In genomic region chrIII:11185483-11186115, ce11 we compare ENCODE assay signal across 6 worm cellular contexts.
TF ChIP-seq lines count a peak whose summit lies in the region.

No protein-coding gene starts in this region.

TF ChIP-seq in whole organism, L1 larva, 84 proteins besides CTCF, POLR2A, EP300 and RAD21 (continues in another document):
- TF ChIP-seq unc-86 (tag; optimal IDR thresholded peaks at IDR 0.05; lab: Kevin White, UChicago) (peak; percentile 48), mep-1 (tag; optimal IDR thresholded peaks at IDR 0.05; lab: Kevin White, UChicago) (peak; percentile 10), ceh-82 (tag; optimal IDR thresholded peaks at IDR 0.05; lab: Kevin White, UChicago) (peak in 1 of 3 experiments; percentile 44), rnt-1 (tag; optimal IDR thresholded peaks at IDR 0.05; lab: Kevin White, UChicago) (peak; percentile 4), efl-1 (optimal IDR thresholded peaks at IDR 0.05; lab: Kevin White, UChicago) (peak in 1 of 2 experiments; percentile 0), efl-1 (GFP tag; optimal IDR thresholded peaks at IDR 0.05 in 1 of 2; lab: Kevin White, UChicago) (no peak), ama-1 (optimal IDR thresholded peaks at IDR 0.05; lab: Kevin White, UChicago) (no peak), dsc-1 (tag; optimal IDR thresholded peaks at IDR 0.05; lab: Kevin White, UChicago) (peak; percentile 19), nhr-47 (tag; optimal IDR thresholded peaks at IDR 0.05; lab: Kevin White, UChicago) (peak; percentile 48), fkh-10 (GFP tag; optimal IDR thresholded peaks at IDR 0.05; lab: Kevin White, UChicago) (peak; percentile 88), lin-14 (GFP tag; optimal IDR thresholded peaks at IDR 0.05; lab: Kevin White, UChicago) (peak; percentile 94), blmp-1 (tag; optimal IDR thresholded peaks at IDR 0.05; lab: Kevin White, UChicago) (no peak), nhr-19 (GFP tag; conservative IDR thresholded peaks at IDR 0.05; lab: Robert Waterston, UW) (no peak), unc-98 (GFP tag; IDR thresholded peaks at IDR 0.05; lab: Robert Waterston, UW) (no peak), egl-13 (tag; optimal IDR thresholded peaks at IDR 0.05; lab: Kevin White, UChicago) (peak; percentile 24)

TF ChIP-seq in whole organism, L2 larva, 48 proteins besides CTCF, POLR2A, EP300 and RAD21 (continues in another document):
- no peak for TF ChIP-seq mab-5 (tag; optimal IDR thresholded peaks at IDR 0.05; lab: Kevin White, UChicago)
- no peak for TF ChIP-seq elt-1 (tag; optimal IDR thresholded peaks at IDR 0.05; lab: Kevin White, UChicago)
- peak; percentile 64 for TF ChIP-seq fos-1 (tag; optimal IDR thresholded peaks at IDR 0.05; lab: Kevin White, UChicago)
- no peak for TF ChIP-seq mbf-1 (tag; optimal IDR thresholded peaks at IDR 0.05; lab: Kevin White, UChicago)
- TF ChIP-seq sem-4 (tag; optimal IDR thresholded peaks at IDR 0.05; lab: Kevin White, UChicago) = peak; percentile 32
- peak in 1 of 2 experiments; percentile 50 for TF ChIP-seq lsy-2 (tag; optimal IDR thresholded peaks at IDR 0.05; lab: Kevin White, UChicago)
- no peak for TF ChIP-seq ztf-4 (tag; optimal IDR thresholded peaks at IDR 0.05; lab: Kevin White, UChicago)
- peak; percentile 50 for TF ChIP-seq lin-11 (tag; optimal IDR thresholded peaks at IDR 0.05; lab: Kevin White, UChicago)
- TF ChIP-seq aly-2 (tag; optimal IDR thresholded peaks at IDR 0.05; lab: Kevin White, UChicago) = no peak
- TF ChIP-seq nhr-23 (tag; optimal IDR thresholded peaks at IDR 0.05; lab: Kevin White, UChicago) = no peak
- TF ChIP-seq skn-1 (tag; optimal IDR thresholded peaks at IDR 0.05; lab: Kevin White, UChicago) = no peak
- peak; percentile 58 for TF ChIP-seq sma-9 (GFP tag; optimal IDR thresholded peaks at IDR 0.05; lab: Kevin White, UChicago)
- TF ChIP-seq sma-9 (tag; optimal IDR thresholded peaks at IDR 0.05; lab: Kevin White, UChicago) = no peak
- peak; percentile 32 for TF ChIP-seq lin-13 (GFP tag; optimal IDR thresholded peaks at IDR 0.05; lab: Kevin White, UChicago)
- TF ChIP-seq gmeb-1 (tag; optimal IDR thresholded peaks at IDR 0.05; lab: Kevin White, UChicago) = no peak
- no peak for TF ChIP-seq blmp-1 (tag; optimal IDR thresholded peaks at IDR 0.05; lab: Kevin White, UChicago; ENCODE audit: insufficient read depth)

TF ChIP-seq in whole organism, L3 larva, 47 proteins besides CTCF, POLR2A, EP300 and RAD21 (continues in another document):
- no peak for TF ChIP-seq nhr-23 (tag; optimal IDR thresholded peaks at IDR 0.05; lab: Kevin White, UChicago)
- peak; percentile 39 for TF ChIP-seq skn-1 (tag; optimal IDR thresholded peaks at IDR 0.05; lab: Kevin White, UChicago)
- TF ChIP-seq ceh-16 (tag; optimal IDR thresholded peaks at IDR 0.05; lab: Kevin White, UChicago) = no peak
- TF ChIP-seq jun-1 (tag; optimal IDR thresholded peaks at IDR 0.05; lab: Kevin White, UChicago) = peak; percentile 21
- TF ChIP-seq elt-2 (tag; optimal IDR thresholded peaks at IDR 0.05; lab: Kevin White, UChicago) = peak; percentile 74
- TF ChIP-seq hmg-11 (tag; optimal IDR thresholded peaks at IDR 0.05; lab: Kevin White, UChicago) = peak; percentile 54
- TF ChIP-seq sea-2 (GFP tag; optimal IDR thresholded peaks at IDR 0.05; lab: Kevin White, UChicago) = no peak
- no peak for TF ChIP-seq fos-1 (tag; optimal IDR thresholded peaks at IDR 0.05; lab: Kevin White, UChicago)
- TF ChIP-seq egl-5 (tag; optimal IDR thresholded peaks at IDR 0.05; lab: Kevin White, UChicago) = no peak
- peak; percentile 10 for TF ChIP-seq snpc-4 (tag; optimal IDR thresholded peaks at IDR 0.05; lab: Kevin White, UChicago)
- TF ChIP-seq ceh-28 (tag; optimal IDR thresholded peaks at IDR 0.05; lab: Kevin White, UChicago) = no peak
- peak; percentile 15 for TF ChIP-seq egl-27 (tag; optimal IDR thresholded peaks at IDR 0.05; lab: Kevin White, UChicago)
- peak; percentile 83 for TF ChIP-seq lin-39 (tag; optimal IDR thresholded peaks at IDR 0.05; lab: Kevin White, UChicago)
- no peak for TF ChIP-seq nhr-25 (tag; optimal IDR thresholded peaks at IDR 0.05; lab: Kevin White, UChicago)
- TF ChIP-seq pha-4 (tag; optimal IDR thresholded peaks at IDR 0.05; lab: Kevin White, UChicago) = peak; percentile 15
- no peak for TF ChIP-seq pqm-1 (tag; optimal IDR thresholded peaks at IDR 0.05; lab: Kevin White, UChicago)
- TF ChIP-seq tbx-2 (tag; optimal IDR thresholded peaks at IDR 0.05; lab: Kevin White, UChicago) = peak; percentile 22

TF ChIP-seq in whole organism, L4 larva, 104 proteins besides CTCF, POLR2A, EP300 and RAD21 (continues in another document):
- TF ChIP-seq rbr-2 (tag; optimal IDR thresholded peaks at IDR 0.05; lab: Kevin White, UChicago) (peak; percentile 76), ama-1 (optimal IDR thresholded peaks at IDR 0.05; lab: Kevin White, UChicago) (no peak), Y48G9A.11 (GFP tag; IDR thresholded peaks at IDR 0.05; lab: Robert Waterston, UW) (no peak), aha-1 (tag; lab: Kevin White, UChicago) (peak; percentile 97), tra-1 (GFP tag; IDR thresholded peaks at IDR 0.05; lab: Robert Waterston, UW) (peak; percentile 62; the same call in 1 of the 2 replicates), R02D3.7 (tag; optimal IDR thresholded peaks at IDR 0.05; lab: Kevin White, UChicago) (no peak), mxl-3 (GFP tag; optimal IDR thresholded peaks at IDR 0.05; lab: Kevin White, UChicago) (peak; percentile 79), snpc-4 (tag; optimal IDR thresholded peaks at IDR 0.05; lab: Kevin White, UChicago) (no peak), ZK546.5 (tag; optimal IDR thresholded peaks at IDR 0.05; lab: Kevin White, UChicago) (no peak), Y5F2A.4 (GFP tag; optimal IDR thresholded peaks at IDR 0.05; lab: Kevin White, UChicago) (no peak), jun-1 (tag; optimal IDR thresholded peaks at IDR 0.05; lab: Kevin White, UChicago) (no peak), zfp-2 (tag; optimal IDR thresholded peaks at IDR 0.05; lab: Kevin White, UChicago) (no peak), hif-1 (tag; optimal IDR thresholded peaks at IDR 0.05; lab: Kevin White, UChicago) (peak in 1 of 2 experiments; percentile 46), daf-16 (GFP tag; optimal IDR thresholded peaks at IDR 0.05; lab: Kevin White, UChicago) (peak in 1 of 2 experiments; percentile 55), daf-16 (tag; optimal IDR thresholded peaks at IDR 0.05; lab: Kevin White, UChicago) (peak; percentile 75), daf-12 (tag; optimal IDR thresholded peaks at IDR 0.05; lab: Kevin White, UChicago) (no peak), zip-2 (tag; optimal IDR thresholded peaks at IDR 0.05; lab: Kevin White, UChicago) (no peak)

TF ChIP-seq in whole organism, late embryonic, 69 proteins besides CTCF, POLR2A, EP300 and RAD21:
- TF ChIP-seq ceh-34 (tag; optimal IDR thresholded peaks at IDR 0.05; lab: Kevin White, UChicago) = peak; percentile 20
- no peak for TF ChIP-seq hlh-13 (GFP tag; optimal IDR thresholded peaks at IDR 0.05; lab: Kevin White, UChicago)
- TF ChIP-seq unc-55 (GFP tag; optimal IDR thresholded peaks at IDR 0.05; lab: Kevin White, UChicago) = no peak
- TF ChIP-seq eyg-1 (tag; optimal IDR thresholded peaks at IDR 0.05; lab: Kevin White, UChicago) = no peak

TF ChIP-seq in whole organism, young adult, 124 proteins besides CTCF, POLR2A, EP300 and RAD21 (continues in another document):
- TF ChIP-seq tlf-1 (GFP tag; optimal IDR thresholded peaks at IDR 0.05; lab: Kevin White, UChicago) = no peak
- TF ChIP-seq ceh-27 (GFP tag; optimal IDR thresholded peaks at IDR 0.05; lab: Kevin White, UChicago) = peak; percentile 54
- no peak for TF ChIP-seq B0019.2 (GFP tag; conservative IDR thresholded peaks at IDR 0.05; lab: Robert Waterston, UW)
- peak; percentile 80 for TF ChIP-seq nhr-80 (tag; optimal IDR thresholded peaks at IDR 0.05; lab: Kevin White, UChicago)
- no peak for TF ChIP-seq Y95B8A.8 (GFP tag; IDR thresholded peaks at IDR 0.05; lab: Robert Waterston, UW)
- no peak for TF ChIP-seq ztf-22 (GFP tag; optimal IDR thresholded peaks at IDR 0.05; lab: Kevin White, UChicago)
- TF ChIP-seq F55B11.4 (tag; optimal IDR thresholded peaks at IDR 0.05; lab: Kevin White, UChicago; ENCODE audit: borderline replicate concordance, insufficient read depth) = no peak
- no peak for TF ChIP-seq pbrm-1 (GFP tag; IDR thresholded peaks at IDR 0.05; lab: Robert Waterston, UW)
- peak; percentile 28 for TF ChIP-seq ztf-18 (tag; optimal IDR thresholded peaks at IDR 0.05; lab: Kevin White, UChicago)
- no peak for TF ChIP-seq hmg-20 (GFP tag; IDR thresholded peaks at IDR 0.05; lab: Robert Waterston, UW)
- 0 out of 2 replicates have a peak, but pooled peaks have one; percentile 11 for TF ChIP-seq egl-44 (GFP tag; IDR thresholded peaks at IDR 0.05; lab: Robert Waterston, UW)
- TF ChIP-seq aptf-2 (GFP tag; conservative IDR thresholded peaks at IDR 0.05; lab: Robert Waterston, UW) = no peak
- no peak for TF ChIP-seq ztf-28 (GFP tag; IDR thresholded peaks at IDR 0.05; lab: Robert Waterston, UW)
- no peak for TF ChIP-seq K11D2.4 (GFP tag; IDR thresholded peaks at IDR 0.05; lab: Robert Waterston, UW)
- TF ChIP-seq rcor-1 (GFP tag; IDR thresholded peaks at IDR 0.05; lab: Robert Waterston, UW) = no peak
- no peak for TF ChIP-seq somi-1 (GFP tag; optimal IDR thresholded peaks at IDR 0.05; lab: Kevin White, UChicago)
- no peak for TF ChIP-seq rpc-1 (optimal IDR thresholded peaks at IDR 0.05; lab: Kevin White, UChicago)
- no peak for TF ChIP-seq rpc-1 (tag; optimal IDR thresholded peaks at IDR 0.05; lab: Kevin White, UChicago)
- TF ChIP-seq lin-54 (GFP tag; optimal IDR thresholded peaks at IDR 0.05; lab: Kevin White, UChicago) = no peak
- no peak for TF ChIP-seq F52B5.7 (tag; optimal IDR thresholded peaks at IDR 0.05; lab: Kevin White, UChicago)
- no peak for TF ChIP-seq atf-7 (tag; optimal IDR thresholded peaks at IDR 0.05; lab: Kevin White, UChicago)
- TF ChIP-seq madf-6 (GFP tag; IDR thresholded peaks at IDR 0.05; lab: Robert Waterston, UW) = no peak
- no peak for TF ChIP-seq ztf-26 (tag; optimal IDR thresholded peaks at IDR 0.05; lab: Kevin White, UChicago)
- TF ChIP-seq C06A6.2 (GFP tag; conservative IDR thresholded peaks at IDR 0.05; lab: Robert Waterston, UW) = no peak
- TF ChIP-seq Y53F4B.3 (GFP tag; IDR thresholded peaks at IDR 0.05; lab: Robert Waterston, UW) = no peak
- TF ChIP-seq madf-10 (tag; optimal IDR thresholded peaks at IDR 0.05; lab: Kevin White, UChicago) = peak; percentile 75
- no peak for TF ChIP-seq snpc-3.4 (tag; optimal IDR thresholded peaks at IDR 0.05; lab: Kevin White, UChicago)
- TF ChIP-seq snpc-1.1 (tag; optimal IDR thresholded peaks at IDR 0.05; lab: Kevin White, UChicago; ENCODE audit: insufficient read depth) = no peak
- TF ChIP-seq nhr-27 (tag; optimal IDR thresholded peaks at IDR 0.05; lab: Kevin White, UChicago) = peak; percentile 38
- TF ChIP-seq dox-1 (GFP tag; IDR thresholded peaks at IDR 0.05; lab: Robert Waterston, UW) = peak; percentile 57; the same call in 1 of the 2 replicates
- TF ChIP-seq unc-130 (GFP tag; optimal IDR thresholded peaks at IDR 0.05; lab: Kevin White, UChicago) = no peak
- TF ChIP-seq madf-3 (GFP tag; IDR thresholded peaks at IDR 0.05; lab: Robert Waterston, UW) = no peak
- TF ChIP-seq mes-4 (tag; optimal IDR thresholded peaks at IDR 0.05; lab: Kevin White, UChicago) = no peak
- no peak for TF ChIP-seq lir-1 (GFP tag; conservative IDR thresholded peaks at IDR 0.05; lab: Robert Waterston, UW)
